Worm (Caenorhabditis elegans): ENCODE data around the gene cct-3.

ce11 chrII:2230368-2230767 is 3.0 kb upstream of the cct-3 start:
- TF ChIP-seq pqm-1 (tag; optimal IDR thresholded peaks at IDR 0.05) (no peak), mes-2 (tag; optimal IDR thresholded peaks at IDR 0.05; ENCODE audit: poor library complexity, severe bottlenecking) (no peak), cey-2 (tag; optimal IDR thresholded peaks at IDR 0.05; ENCODE audit: borderline replicate concordance, insufficient read depth) (no peak), nhr-25 (tag; optimal IDR thresholded peaks at IDR 0.05; ENCODE audit: borderline replicate concordance, insufficient read depth) (no peak), lir-3 (tag; optimal IDR thresholded peaks at IDR 0.05) (no peak)

Measured in whole organism, L4 larva.